Fruit fly (Drosophila melanogaster): ENCODE data around the gene CG7083.

Gene CG7083

dm6 chr3L:8315141-8315816 lies 25.3 kb upstream of the CG7083 start, which contains the start of gene Cpsf6 (continued):
- TF ChIP-seq Hand (GFP tag; optimal IDR thresholded peaks at IDR 0.05) (no peak), Blimp-1 (GFP tag; optimal IDR thresholded peaks at IDR 0.05) (no peak), CG3163 (GFP tag; optimal IDR thresholded peaks at IDR 0.05) (no peak), Myb (GFP tag; optimal IDR thresholded peaks at IDR 0.05) (peak; percentile 94), esg (GFP tag; conservative IDR thresholded peaks at IDR 0.05) (peak; percentile 37; the same call in 1 of the 2 replicates), HHEX (GFP tag; optimal IDR thresholded peaks at IDR 0.05) (peak; percentile 22), org-1 (GFP tag; optimal IDR thresholded peaks at IDR 0.05) (no peak), CG7786 (GFP tag; optimal IDR thresholded peaks at IDR 0.05) (no peak), Ets65A (GFP tag) (peak; percentile 91), CG30431 (GFP tag; optimal IDR thresholded peaks at IDR 0.05) (no peak), stwl (tag; optimal IDR thresholded peaks at IDR 0.05) (peak; percentile 60), trh (GFP tag; optimal IDR thresholded peaks at IDR 0.05) (no peak), CG4854 (GFP tag; optimal IDR thresholded peaks at IDR 0.05) (peak; percentile 46), BtbVII (GFP tag; optimal IDR thresholded peaks at IDR 0.05) (no peak), ash1 (GFP tag; optimal IDR thresholded peaks at IDR 0.05) (no peak), danr (GFP tag; IDR thresholded peaks at IDR 0.05) (no peak), ato (GFP tag; IDR thresholded peaks at IDR 0.05; ENCODE audit: partially characterized antibody) (0 out of 2 replicates have a peak, but pooled peaks have one; percentile 20), Nf-YC (tag; optimal IDR thresholded peaks at IDR 0.05) (peak; percentile 66), Dek (tag; optimal IDR thresholded peaks at IDR 0.05) (peak; percentile 65), zfh2 (GFP tag; optimal IDR thresholded peaks at IDR 0.05) (peak; percentile 33), NC2α (GFP tag; optimal IDR thresholded peaks at IDR 0.05) (no peak), Aef1 (GFP tag; IDR thresholded peaks at IDR 0.05) (no peak), tap (tag; optimal IDR thresholded peaks at IDR 0.05) (no peak), unc-4 (GFP tag; IDR thresholded peaks at IDR 0.05; ENCODE audit: partially characterized antibody) (peak; percentile 29; the same call in 1 of the 2 replicates), ab (GFP tag; optimal IDR thresholded peaks at IDR 0.05) (no peak), CG6765 (GFP tag; optimal IDR thresholded peaks at IDR 0.05) (no peak), row (GFP tag; IDR thresholded peaks at IDR 0.05) (peak; percentile 85), gcm2 (GFP tag; optimal IDR thresholded peaks at IDR 0.05) (no peak), ara (GFP tag; IDR thresholded peaks at IDR 0.05) (peak; percentile 18; the same call in 1 of the 2 replicates), CG5953 (GFP tag; IDR thresholded peaks at IDR 0.05) (no peak), dati (GFP tag; IDR thresholded peaks at IDR 0.05) (no peak), crp (GFP tag; optimal IDR thresholded peaks at IDR 0.05) (peak in 1 of 2 experiments; percentile 7), CG10959 (GFP tag; IDR thresholded peaks at IDR 0.05) (no peak), peb (GFP tag; IDR thresholded peaks at IDR 0.05) (no peak), Sry-δ (GFP tag; optimal IDR thresholded peaks at IDR 0.05) (peak; percentile 41), Kr (GFP tag; optimal IDR thresholded peaks at IDR 0.05) (no peak), CG13775 (GFP tag; optimal IDR thresholded peaks at IDR 0.05) (peak; percentile 43), CG13296 (GFP tag; optimal IDR thresholded peaks at IDR 0.05) (peak; percentile 57), CG4360 (GFP tag; IDR thresholded peaks at IDR 0.05) (no peak), dmrt11E (tag; optimal IDR thresholded peaks at IDR 0.05) (peak; percentile 66), CG4328 (GFP tag; optimal IDR thresholded peaks at IDR 0.05) (peak; percentile 42), Atf6 (GFP tag; IDR thresholded peaks at IDR 0.05) (peak; percentile 64), hbn (GFP tag; IDR thresholded peaks at IDR 0.05; ENCODE audit: partially characterized antibody) (no peak), CG30403 (GFP tag; optimal IDR thresholded peaks at IDR 0.05) (peak; percentile 70), schlank (tag; optimal IDR thresholded peaks at IDR 0.05) (no peak), Chrac-16 (GFP tag; optimal IDR thresholded peaks at IDR 0.05) (peak; percentile 61), Fer1 (GFP tag; optimal IDR thresholded peaks at IDR 0.05) (no peak), H15 (GFP tag; IDR thresholded peaks at IDR 0.05) (peak; percentile 32; the same call in 1 of the 3 replicates), CG17568 (GFP tag; optimal IDR thresholded peaks at IDR 0.05) (peak; percentile 84), CTCF (GFP tag; optimal IDR thresholded peaks at IDR 0.05) (peak; percentile 4)

All from whole organism, embryonic.